Worm (Caenorhabditis elegans) whole organism, midembryonic: Measurements from ENCODE around the gene F41G3.18.

ENCODE experiments used
- T22C8.4 ChIP-seq: fragments of 200-800 bp; sonication (Bioruptor generic); IDR thresholded peaks from 2 replicates; pipeline ENCODE4 v1.3.6; 2022; ENCODE audit warnings: missing genetic modification characterization, missing compliant biosample characterization
- cog-1 ChIP-seq: sonication (generic microtip); optimal IDR thresholded peaks from 2 replicates; lab custom pipeline; 2016; ENCODE audit warnings: missing genetic modification characterization, missing compliant biosample characterization
- flt-1 ChIP-seq: fragments of 200-800 bp; sonication (Bioruptor generic); IDR thresholded peaks from 2 replicates; pipeline ENCODE4 v1.3.6; 2022; ENCODE audit warnings: missing genetic modification characterization, missing compliant biosample characterization
- klf-2 ChIP-seq: fragments of 200-800 bp; sonication (Bioruptor generic); conservative IDR thresholded peaks from 2 replicates; pipeline ENCODE4 v1.3.6; 2022; ENCODE audit warnings: missing genetic modification reagents, missing genetic modification characterization, missing compliant biosample characterization
- med-1 ChIP-seq: sonication (generic microtip); optimal IDR thresholded peaks from 2 replicates; lab custom pipeline; 2017; ENCODE audit warnings: missing genetic modification characterization, mild to moderate bottlenecking, missing compliant biosample characterization, antibody characterized with exemption, missing genetic modification reagents; ENCODE audit not compliant: insufficient read depth
- ref-1 ChIP-seq: fragments of 200-800 bp; sonication (Bioruptor generic); conservative IDR thresholded peaks from 2 replicates; pipeline ENCODE4 v1.3.6; 2022; ENCODE audit warnings: missing genetic modification reagents, missing genetic modification characterization, missing compliant biosample characterization
- tab-1 ChIP-seq: fragments of 200-800 bp; sonication (Bioruptor generic); IDR thresholded peaks from 2 replicates; pipeline ENCODE4 v1.3.6; 2022; ENCODE audit warnings: missing genetic modification characterization, missing compliant biosample characterization
- ztf-23 ChIP-seq: fragments of 200-800 bp; sonication (Bioruptor generic); IDR thresholded peaks from 2 replicates; pipeline ENCODE4 v1.3.6; 2022; ENCODE audit warnings: missing genetic modification reagents, missing genetic modification characterization, missing compliant biosample characterization
- ztf-29 ChIP-seq: fragments of 200-800 bp; sonication (Bioruptor generic); IDR thresholded peaks from 2 replicates; pipeline ENCODE4 v1.3.6; 2022; ENCODE audit warnings: missing genetic modification reagents, missing genetic modification characterization, missing compliant biosample characterization

Gene F41G3.18

ce11 chrII:6788672-6789298, 20.7 kb downstream of the F41G3.18 start, which contains the start of gene T13C2.3:
Gene T13C2.3 (plus strand): TSS chrII:6789248.
- TF ChIP-seq ref-1 (GFP tag; lab: Robert Waterston, UW) (no peak), ztf-29 (no peak), ztf-23 (GFP tag; lab: Robert Waterston, UW) (no peak), cog-1 (tag; lab: Kevin White, UChicago) (no peak), T22C8.4 (GFP tag; lab: Robert Waterston, UW) (no peak), med-1 (GFP tag; lab: Kevin White, UChicago) (no peak), flt-1 (GFP tag; lab: Robert Waterston, UW) (no peak), klf-2 (GFP tag; lab: Robert Waterston, UW) (no peak), tab-1 (GFP tag; lab: Robert Waterston, UW) (no peak)

- no peak for TF ChIP-seq med-1 (GFP tag; lab: Kevin White, UChicago)
- no peak for TF ChIP-seq tab-1 (GFP tag; lab: Robert Waterston, UW)
- no peak for TF ChIP-seq flt-1 (GFP tag; lab: Robert Waterston, UW)
- no peak for TF ChIP-seq cog-1 (tag; lab: Kevin White, UChicago)
- TF ChIP-seq ztf-29, result no peak
- TF ChIP-seq klf-2 (GFP tag; lab: Robert Waterston, UW), result no peak
- no peak for TF ChIP-seq ztf-23 (GFP tag; lab: Robert Waterston, UW)
- no peak for TF ChIP-seq ref-1 (GFP tag; lab: Robert Waterston, UW)
- no peak for TF ChIP-seq T22C8.4 (GFP tag; lab: Robert Waterston, UW)
These were observed 23.8 kb downstream of the F41G3.18 start, which contains the start of gene T13C2.2 for ce11 chrII:6791891-6792290. Gene T13C2.2 (plus strand): TSS chrII:6792191.

ce11 chrII:6797771-6798440, 29.8 kb downstream of the F41G3.18 start:
- TF ChIP-seq flt-1 (GFP tag; lab: Robert Waterston, UW), result peak; percentile 42; the same call in 1 of the 2 replicates

- TF ChIP-seq tab-1 (GFP tag; lab: Robert Waterston, UW) (0 out of 2 replicates have a peak, but pooled peaks have one; percentile 23), ref-1 (GFP tag; lab: Robert Waterston, UW) (no peak)
These were observed 32.1 kb downstream of the F41G3.18 start, which contains the start of gene F31E8.4 for ce11 chrII:6800104-6800711. Gene F31E8.4 (minus strand): TSS chrII:6800154.

- TF ChIP-seq ztf-29, result no peak
- no peak for TF ChIP-seq ztf-23 (GFP tag; lab: Robert Waterston, UW)
- no peak for TF ChIP-seq med-1 (GFP tag; lab: Kevin White, UChicago)
- TF ChIP-seq tab-1 (GFP tag; lab: Robert Waterston, UW), result no peak
- TF ChIP-seq T22C8.4 (GFP tag; lab: Robert Waterston, UW), result no peak
- TF ChIP-seq klf-2 (GFP tag; lab: Robert Waterston, UW), result no peak
- TF ChIP-seq cog-1 (tag; lab: Kevin White, UChicago), result no peak
- no peak for TF ChIP-seq flt-1 (GFP tag; lab: Robert Waterston, UW)
- TF ChIP-seq ref-1 (GFP tag; lab: Robert Waterston, UW), result no peak
These were observed 33.1 kb downstream of the F41G3.18 start for ce11 chrII:6801262-6801661.

- TF ChIP-seq flt-1 (GFP tag; lab: Robert Waterston, UW) (no peak), ztf-23 (GFP tag; lab: Robert Waterston, UW) (no peak), med-1 (GFP tag; lab: Kevin White, UChicago) (no peak), cog-1 (tag; lab: Kevin White, UChicago) (no peak), T22C8.4 (GFP tag; lab: Robert Waterston, UW) (no peak), tab-1 (GFP tag; lab: Robert Waterston, UW) (no peak), ref-1 (GFP tag; lab: Robert Waterston, UW) (no peak), ztf-29 (no peak), klf-2 (GFP tag; lab: Robert Waterston, UW) (no peak)
These were observed 34.9 kb downstream of the F41G3.18 start, which contains the start of gene tab-1 for ce11 chrII:6803024-6803423. Gene tab-1 (plus strand): TSS chrII:6803324.

ce11 chrII:6807162-6807561, 39.0 kb downstream of the F41G3.18 start, which contains the start of gene F31E8.5:
Gene F31E8.5 (minus strand): TSS chrII:6807262.
- no peak for TF ChIP-seq ref-1 (GFP tag; lab: Robert Waterston, UW)
- no peak for TF ChIP-seq ztf-29
- no peak for TF ChIP-seq klf-2 (GFP tag; lab: Robert Waterston, UW)
- TF ChIP-seq tab-1 (GFP tag; lab: Robert Waterston, UW), result no peak
- TF ChIP-seq cog-1 (tag; lab: Kevin White, UChicago), result no peak
- no peak for TF ChIP-seq T22C8.4 (GFP tag; lab: Robert Waterston, UW)
- no peak for TF ChIP-seq flt-1 (GFP tag; lab: Robert Waterston, UW)
- TF ChIP-seq ztf-23 (GFP tag; lab: Robert Waterston, UW), result no peak
- TF ChIP-seq med-1 (GFP tag; lab: Kevin White, UChicago), result no peak

ce11 chrII:6808539-6808938, 40.4 kb downstream of the F41G3.18 start:
- TF ChIP-seq flt-1 (GFP tag; lab: Robert Waterston, UW), result 0 out of 2 replicates have a peak, but pooled peaks have one; percentile 18
- TF ChIP-seq med-1 (GFP tag; lab: Kevin White, UChicago), result no peak
- no peak for TF ChIP-seq tab-1 (GFP tag; lab: Robert Waterston, UW)
- TF ChIP-seq klf-2 (GFP tag; lab: Robert Waterston, UW), result no peak
- TF ChIP-seq ref-1 (GFP tag; lab: Robert Waterston, UW), result no peak
- no peak for TF ChIP-seq cog-1 (tag; lab: Kevin White, UChicago)
- no peak for TF ChIP-seq ztf-29
- no peak for TF ChIP-seq ztf-23 (GFP tag; lab: Robert Waterston, UW)
